Worm (Caenorhabditis elegans): Measurements from ENCODE around the gene K09C8.8.

DNA sequence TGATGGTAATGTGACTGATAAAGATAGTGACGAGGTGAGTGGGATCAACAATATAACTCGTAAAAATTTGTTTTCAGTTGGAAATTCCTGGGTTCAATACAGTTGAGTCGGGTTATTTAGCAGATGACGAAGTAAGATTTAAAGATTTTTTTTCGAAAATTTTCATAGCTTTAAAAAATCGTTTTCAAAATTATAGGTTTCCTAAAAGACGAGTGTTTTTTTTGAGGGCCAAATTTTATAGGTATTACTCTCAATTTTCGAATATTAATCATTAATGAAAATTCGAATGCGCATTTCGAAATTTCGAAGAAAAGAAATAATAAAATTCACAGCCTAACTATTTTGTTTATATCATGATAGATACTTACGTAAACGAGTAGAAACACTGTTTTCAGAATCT lies 389 bp downstream of the K09C8.8 start:
- no peak for TF ChIP-seq W03F9.2 (tag; optimal IDR thresholded peaks at IDR 0.05)
- TF ChIP-seq him-1 (tag; optimal IDR thresholded peaks at IDR 0.05) = no peak
